Worm (Caenorhabditis elegans): Measurements from ENCODE around the gene vps-32.1.

Gene vps-32.1

DNA sequence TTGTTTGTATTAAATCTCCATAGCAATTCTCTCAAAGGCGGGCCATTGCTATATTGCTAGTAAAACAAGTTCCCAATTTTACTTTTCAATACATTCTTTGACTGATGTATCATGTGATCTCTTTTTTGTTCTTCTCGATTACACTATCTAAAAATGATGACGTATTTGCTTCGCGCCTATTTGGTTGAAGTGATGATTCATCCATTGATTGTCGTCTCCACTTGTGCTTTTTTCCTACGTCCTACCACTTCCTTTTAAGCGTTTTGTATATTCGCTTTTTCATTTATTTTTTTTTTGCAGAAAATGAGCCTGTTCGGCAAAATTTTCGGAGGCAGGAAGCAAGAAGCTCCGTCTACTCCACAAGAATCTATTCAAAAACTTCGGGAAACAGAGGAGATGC lies at the start of gene vps-32.1:
vps-32.1 (plus strand) TSS at position 301 of the 400 bp plus-strand sequence.
- no peak for TF ChIP-seq lim-7 (GFP tag; IDR thresholded peaks at IDR 0.05)
- no peak for TF ChIP-seq Y105C5A.15 (GFP tag; IDR thresholded peaks at IDR 0.05)
- no peak for TF ChIP-seq ztf-11 (tag; optimal IDR thresholded peaks at IDR 0.05)
- TF ChIP-seq arid-1 (GFP tag; conservative IDR thresholded peaks at IDR 0.05) = no peak
- TF ChIP-seq daf-16 (GFP tag; optimal IDR thresholded peaks at IDR 0.05) = no peak
- peak; percentile 34 for TF ChIP-seq daf-16 (tag; optimal IDR thresholded peaks at IDR 0.05)
- no peak for TF ChIP-seq lin-15B (tag; optimal IDR thresholded peaks at IDR 0.05)
- no peak for TF ChIP-seq Y75B8A.6 (GFP tag; IDR thresholded peaks at IDR 0.05)
- TF ChIP-seq mdl-1 (tag; optimal IDR thresholded peaks at IDR 0.05) = no peak
- TF ChIP-seq dmd-9 (GFP tag; IDR thresholded peaks at IDR 0.05) = 0 out of 2 replicates have a peak, but pooled peaks have one; percentile 18
- TF ChIP-seq snpc-4 (tag; optimal IDR thresholded peaks at IDR 0.05) = no peak
- no peak for TF ChIP-seq nhr-77 (tag; optimal IDR thresholded peaks at IDR 0.05)
- TF ChIP-seq sdz-12 (GFP tag; optimal IDR thresholded peaks at IDR 0.05) = no peak
- no peak for TF ChIP-seq nhr-28 (tag; optimal IDR thresholded peaks at IDR 0.05)
- peak; percentile 1 for TF ChIP-seq nhr-6 (tag; optimal IDR thresholded peaks at IDR 0.05)
- TF ChIP-seq cey-2 (tag; optimal IDR thresholded peaks at IDR 0.05; ENCODE audit: borderline replicate concordance, insufficient read depth) = no peak
- TF ChIP-seq F49E8.2 (tag; optimal IDR thresholded peaks at IDR 0.05; ENCODE audit: borderline replicate concordance) = no peak
- no peak for TF ChIP-seq zfp-2 (tag; optimal IDR thresholded peaks at IDR 0.05)
- TF ChIP-seq daf-8 (GFP tag; IDR thresholded peaks at IDR 0.05) = no peak
- TF ChIP-seq F10B5.3 (tag; optimal IDR thresholded peaks at IDR 0.05) = no peak
- TF ChIP-seq dve-1 (tag; optimal IDR thresholded peaks at IDR 0.05; ENCODE audit: insufficient read depth) = no peak
- TF ChIP-seq set-16 (GFP tag; IDR thresholded peaks at IDR 0.05) = no peak
- no peak for TF ChIP-seq mxl-3 (GFP tag; optimal IDR thresholded peaks at IDR 0.05)
- peak; percentile 42 for TF ChIP-seq fos-1 (tag; optimal IDR thresholded peaks at IDR 0.05)
- peak in 1 of 2 experiments; percentile 6 for TF ChIP-seq lsy-2 (tag; optimal IDR thresholded peaks at IDR 0.05)
- TF ChIP-seq vab-7 (GFP tag; IDR thresholded peaks at IDR 0.05) = no peak
- TF ChIP-seq dmd-6 (GFP tag; IDR thresholded peaks at IDR 0.05) = peak; percentile 30

DNA sequence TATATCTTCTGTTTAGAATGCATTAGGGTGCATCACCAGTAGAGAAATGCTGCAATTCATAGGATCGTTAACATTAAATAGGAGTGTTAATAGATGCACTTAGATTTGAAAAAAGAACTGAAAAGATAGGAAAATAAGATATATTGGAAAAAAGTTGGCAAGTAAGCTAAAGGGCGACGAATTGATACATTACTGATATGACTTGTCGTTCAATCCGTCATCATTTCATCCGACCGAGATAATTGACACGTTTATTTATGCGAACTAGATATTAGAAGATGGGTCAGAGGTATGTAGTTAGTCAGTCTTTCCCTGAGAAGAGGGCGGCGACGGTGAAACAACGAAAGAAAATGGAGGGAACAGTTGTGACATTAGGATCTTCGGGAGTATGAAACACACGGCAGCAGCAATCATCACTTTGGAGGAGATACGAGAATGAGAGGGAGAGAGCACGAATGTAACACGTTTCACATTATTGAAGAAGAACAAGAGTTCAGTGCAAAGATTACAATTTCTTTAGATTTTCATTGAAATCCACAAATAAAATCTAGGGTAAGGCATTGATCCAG lies 44.6 kb upstream of the vps-32.1 start, which contains the start of gene lron-15:
lron-15 (minus strand) TSS at position 51 of the 569 bp plus-strand sequence.
- TF ChIP-seq fkh-10 (GFP tag; optimal IDR thresholded peaks at IDR 0.05) = no peak
- no peak for TF ChIP-seq egl-27 (tag; optimal IDR thresholded peaks at IDR 0.05)
- TF ChIP-seq ztf-7 (tag; optimal IDR thresholded peaks at IDR 0.05) = no peak
- no peak for TF ChIP-seq ceh-44 (GFP tag; IDR thresholded peaks at IDR 0.05)
- TF ChIP-seq egl-43 (GFP tag; IDR thresholded peaks at IDR 0.05) = no peak
- no peak for TF ChIP-seq T26A8.4 (GFP tag; IDR thresholded peaks at IDR 0.05)
- no peak for TF ChIP-seq nhr-48 (tag; optimal IDR thresholded peaks at IDR 0.05)

DNA sequence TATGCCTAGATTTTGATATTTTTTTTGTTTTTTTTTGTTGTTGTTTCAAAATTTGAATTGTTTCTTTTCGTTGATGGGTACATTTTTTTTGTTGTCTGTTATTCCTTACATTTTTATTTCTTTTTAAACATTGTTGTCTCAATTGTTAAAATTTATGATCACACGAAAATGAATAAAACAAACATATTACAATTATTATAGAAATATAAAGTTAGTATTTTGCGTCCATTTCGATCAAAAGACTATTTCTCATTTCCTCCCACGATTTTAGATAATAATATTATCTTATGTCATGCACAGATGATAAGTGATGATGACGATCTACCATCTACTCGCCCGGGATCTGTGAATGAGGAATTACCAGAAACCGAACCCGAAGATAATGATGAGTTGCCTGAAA lies 34.8 kb upstream of the vps-32.1 start, which contains the start of gene wrn-1:
wrn-1 (plus strand) TSS at position 301 of the 400 bp plus-strand sequence.
- TF ChIP-seq D1046.2 (GFP tag; IDR thresholded peaks at IDR 0.05) (no peak), ztf-11 (tag; optimal IDR thresholded peaks at IDR 0.05) (no peak), daf-8 (GFP tag; IDR thresholded peaks at IDR 0.05) (no peak), nhr-42 (GFP tag; IDR thresholded peaks at IDR 0.05) (no peak), lin-38 (GFP tag; IDR thresholded peaks at IDR 0.05) (no peak), madf-5 (GFP tag; IDR thresholded peaks at IDR 0.05) (no peak), hlh-11 (tag; optimal IDR thresholded peaks at IDR 0.05) (no peak), php-3 (GFP tag; IDR thresholded peaks at IDR 0.05) (no peak), ceh-44 (GFP tag; IDR thresholded peaks at IDR 0.05) (no peak), nhr-6 (tag; optimal IDR thresholded peaks at IDR 0.05) (no peak), Y75B8A.6 (GFP tag; IDR thresholded peaks at IDR 0.05) (no peak), zfp-3 (GFP tag; conservative IDR thresholded peaks at IDR 0.05) (no peak), ZK546.5 (tag; optimal IDR thresholded peaks at IDR 0.05) (no peak), nhr-28 (tag; optimal IDR thresholded peaks at IDR 0.05) (no peak)
